Worm (Caenorhabditis elegans) whole organism, L1 larva: ENCODE measurements around the gene rom-2.

ENCODE experiments used
- Y116A8C.19 ChIP-seq: sonication (generic microtip); optimal IDR thresholded peaks from 2 replicates; lab custom pipeline; 2016; ENCODE audit warnings: missing compliant biosample characterization, missing genetic modification characterization, borderline replicate concordance
- aha-1 ChIP-seq: fragments of 150-350 bp; optimal IDR thresholded peaks from 2 replicates; lab custom pipeline; 2014; ENCODE audit warnings: missing biosample characterization, missing genetic modification characterization
- aly-2 ChIP-seq: fragments of 150-350 bp; optimal IDR thresholded peaks from 2 replicates; lab custom pipeline; 2014; ENCODE audit warnings: missing biosample characterization, missing genetic modification characterization
- ama-1 ChIP-seq: fragments of 150-350 bp; optimal IDR thresholded peaks from 2 replicates; lab custom pipeline; 2014
- blmp-1 ChIP-seq: fragments of 150-350 bp; optimal IDR thresholded peaks from 2 replicates; lab custom pipeline; 2014; ENCODE audit warnings: missing biosample characterization, missing genetic modification characterization
- ceh-8 ChIP-seq: fragments of 200-800 bp; sonication (Bioruptor generic); optimal IDR thresholded peaks from 2 replicates; lab custom pipeline; 2018; ENCODE audit warnings: mild to moderate bottlenecking, missing genetic modification characterization, moderate library complexity, missing compliant biosample characterization
- ceh-82 ChIP-seq, 3 experiments: fragments of 150-350 bp in 1 of 3; sonication (generic microtip) in 2 of 3; optimal IDR thresholded peaks; 2 replicates each; lab custom pipeline; 2014 to 2017; ENCODE audit warnings: missing biosample characterization in 3 of 3, missing genetic modification characterization in 3 of 3
- efl-1 ChIP-seq, 4 experiments: fragments of 150-350 bp; optimal IDR thresholded peaks in 3 of 4; peaks in 1 of 4; 1 replicate in 1 of 4; 2 replicates in 3 of 4; lab custom pipeline; 2014; ENCODE audit warnings: missing biosample characterization in 2 of 4, missing genetic modification characterization in 2 of 4, missing genetic modification reagents in 2 of 4
- efl-3 ChIP-seq: fragments of 200-800 bp; sonication (Bioruptor generic); optimal IDR thresholded peaks from 2 replicates; lab custom pipeline; 2018; ENCODE audit warnings: mild to moderate bottlenecking, missing genetic modification characterization, missing compliant biosample characterization
- elt-2 ChIP-seq: sonication (generic microtip); optimal IDR thresholded peaks from 2 replicates; lab custom pipeline; 2016; ENCODE audit warnings: missing genetic modification characterization, mild to moderate bottlenecking, inconsistent platforms, missing compliant biosample characterization, missing genetic modification reagents
- elt-3 ChIP-seq, 6 experiments: fragments of 150-350 bp in 1 of 6; sonication (generic microtip); optimal IDR thresholded peaks; 2 replicates each; lab custom pipeline; 2017 to 2018; ENCODE audit warnings: missing biosample characterization in 6 of 6, missing genetic modification characterization in 6 of 6, inconsistent platforms in 1 of 6
- ets-5 ChIP-seq: fragments of 200-800 bp; sonication (Bioruptor generic); IDR thresholded peaks from 2 replicates; pipeline ENCODE4 v1.3.6; 2022; ENCODE audit warnings: missing genetic modification characterization, missing compliant biosample characterization
- fkh-8 ChIP-seq: sonication (generic microtip); optimal IDR thresholded peaks from 2 replicates; lab custom pipeline; 2016; ENCODE audit warnings: mild to moderate bottlenecking, missing genetic modification characterization, missing compliant biosample characterization
- grh-1 ChIP-seq: fragments of 200-800 bp; sonication (Bioruptor generic); IDR thresholded peaks from 2 replicates; pipeline ENCODE4 v1.3.6; 2022; ENCODE audit warnings: missing genetic modification reagents, missing genetic modification characterization, missing compliant biosample characterization
- hlh-17 ChIP-seq: fragments of 200-800 bp; sonication (Bioruptor generic); optimal IDR thresholded peaks from 2 replicates; lab custom pipeline; 2018; ENCODE audit warnings: missing genetic modification characterization, mild to moderate bottlenecking, missing compliant biosample characterization, moderate library complexity, borderline replicate concordance
- hlh-4 ChIP-seq: sonication (generic microtip); optimal IDR thresholded peaks from 2 replicates; lab custom pipeline; 2016; ENCODE audit warnings: mild to moderate bottlenecking, missing genetic modification characterization, missing compliant biosample characterization
- jun-1 ChIP-seq: fragments of 150-350 bp; optimal IDR thresholded peaks from 2 replicates; lab custom pipeline; 2014; ENCODE audit warnings: missing biosample characterization, missing genetic modification reagents, missing genetic modification characterization
- lin-13 ChIP-seq: fragments of 150-350 bp; optimal IDR thresholded peaks from 2 replicates; lab custom pipeline; 2014; ENCODE audit warnings: missing biosample characterization, missing genetic modification reagents, missing genetic modification characterization
- lin-14 ChIP-seq: fragments of 200-800 bp; sonication (Bioruptor generic); optimal IDR thresholded peaks from 2 replicates; lab custom pipeline; 2018; ENCODE audit warnings: mild to moderate bottlenecking, missing genetic modification characterization, moderate library complexity, missing compliant biosample characterization
- lin-15B ChIP-seq: fragments of 150-350 bp; sonication (generic microtip); optimal IDR thresholded peaks from 3 replicates; lab custom pipeline; 2014; ENCODE audit warnings: missing biosample characterization, missing genetic modification characterization
- lin-35 ChIP-seq, 2 experiments: fragments of 150-350 bp; optimal IDR thresholded peaks; 2 replicates each; lab custom pipeline; 2014; ENCODE audit warnings: missing biosample characterization in 2 of 2, missing genetic modification characterization in 2 of 2, missing genetic modification reagents in 2 of 2
- lin-39 ChIP-seq: fragments of 150-350 bp; optimal IDR thresholded peaks from 2 replicates; lab custom pipeline; 2014; ENCODE audit warnings: missing biosample characterization, missing genetic modification reagents, missing genetic modification characterization
- lsy-2 ChIP-seq, 2 experiments: fragments of 150-350 bp; optimal IDR thresholded peaks; 2 replicates each; lab custom pipeline; 2014; ENCODE audit warnings: missing biosample characterization in 2 of 2, missing genetic modification characterization in 2 of 2
- mab-9 ChIP-seq: fragments of 200-800 bp; sonication (Bioruptor generic); IDR thresholded peaks from 2 replicates; pipeline ENCODE4 v1.3.6; 2022; ENCODE audit warnings: missing genetic modification reagents, missing genetic modification characterization, missing compliant biosample characterization
- mdl-1 ChIP-seq, 2 experiments: fragments of 150-350 bp; optimal IDR thresholded peaks; 2 replicates each; lab custom pipeline; 2014 to 2017; ENCODE audit warnings: missing biosample characterization in 2 of 2, missing genetic modification characterization in 2 of 2, inconsistent platforms in 1 of 2
- mef-2 ChIP-seq: fragments of 150-350 bp; optimal IDR thresholded peaks from 2 replicates; lab custom pipeline; 2014; ENCODE audit warnings: missing biosample characterization, missing genetic modification characterization
- nhr-11 ChIP-seq: fragments of 150-350 bp; optimal IDR thresholded peaks from 2 replicates; lab custom pipeline; 2014; ENCODE audit warnings: missing biosample characterization, missing genetic modification characterization
- nhr-12 ChIP-seq: sonication (generic microtip); optimal IDR thresholded peaks from 2 replicates; lab custom pipeline; 2017; ENCODE audit warnings: missing biosample characterization, missing genetic modification characterization
- nhr-20 ChIP-seq: sonication (generic microtip); optimal IDR thresholded peaks from 2 replicates; lab custom pipeline; 2016; ENCODE audit warnings: mild to moderate bottlenecking, missing genetic modification characterization, missing compliant biosample characterization
- nhr-237 ChIP-seq: fragments of 150-350 bp; optimal IDR thresholded peaks from 2 replicates; lab custom pipeline; 2014; ENCODE audit warnings: missing biosample characterization, missing genetic modification characterization
- nhr-47 ChIP-seq: sonication (generic microtip); optimal IDR thresholded peaks from 2 replicates; lab custom pipeline; 2016; ENCODE audit warnings: mild to moderate bottlenecking, missing genetic modification characterization, moderate library complexity, missing compliant biosample characterization
- nhr-77 ChIP-seq: fragments of 150-350 bp; optimal IDR thresholded peaks from 2 replicates; lab custom pipeline; 2014; ENCODE audit warnings: missing biosample characterization, missing genetic modification characterization
- nhr-90 ChIP-seq: sonication (generic microtip); optimal IDR thresholded peaks from 2 replicates; lab custom pipeline; 2016; ENCODE audit warnings: mild to moderate bottlenecking, missing genetic modification characterization, missing compliant biosample characterization; ENCODE audit not compliant: poor library complexity
- pag-3 ChIP-seq: sonication (generic microtip); optimal IDR thresholded peaks from 2 replicates; lab custom pipeline; 2017; ENCODE audit warnings: missing genetic modification characterization, mild to moderate bottlenecking, missing compliant biosample characterization, antibody characterized with exemption, borderline replicate concordance; ENCODE audit not compliant: insufficient read depth
- pax-3 ChIP-seq: fragments of 200-800 bp; sonication (Bioruptor generic); optimal IDR thresholded peaks from 2 replicates; lab custom pipeline; 2018; ENCODE audit warnings: mild to moderate bottlenecking, missing genetic modification characterization, moderate library complexity, missing compliant biosample characterization
- pqm-1 ChIP-seq: sonication (generic microtip); optimal IDR thresholded peaks from 3 replicates; lab custom pipeline; 2017; ENCODE audit warnings: missing biosample characterization, missing genetic modification characterization
- rnt-1 ChIP-seq: sonication (generic microtip); optimal IDR thresholded peaks from 2 replicates; lab custom pipeline; 2016; ENCODE audit warnings: mild to moderate bottlenecking, missing genetic modification characterization, moderate library complexity, missing compliant biosample characterization
- skn-1 ChIP-seq: fragments of 150-350 bp; optimal IDR thresholded peaks from 2 replicates; lab custom pipeline; 2014; ENCODE audit warnings: missing biosample characterization, missing genetic modification characterization
- snu-23 ChIP-seq: sonication (generic microtip); optimal IDR thresholded peaks from 2 replicates; lab custom pipeline; 2016; ENCODE audit warnings: missing genetic modification characterization, missing compliant biosample characterization
- sox-4 ChIP-seq: sonication (generic microtip); optimal IDR thresholded peaks from 2 replicates; lab custom pipeline; 2016; ENCODE audit warnings: missing genetic modification characterization, missing compliant biosample characterization
- sup-37 ChIP-seq: fragments of 200-800 bp; sonication (Bioruptor generic); optimal IDR thresholded peaks from 2 replicates; lab custom pipeline; 2018; ENCODE audit warnings: mild to moderate bottlenecking, missing genetic modification characterization, missing compliant biosample characterization
- swsn-7 ChIP-seq: sonication (generic microtip); optimal IDR thresholded peaks from 2 replicates; lab custom pipeline; 2016; ENCODE audit warnings: missing genetic modification characterization, missing compliant biosample characterization
- tbx-2 ChIP-seq: sonication (generic microtip); optimal IDR thresholded peaks from 2 replicates; lab custom pipeline; 2016; ENCODE audit warnings: missing genetic modification characterization, missing compliant biosample characterization
- xbp-1 ChIP-seq: sonication (generic microtip); optimal IDR thresholded peaks from 2 replicates; lab custom pipeline; 2016; ENCODE audit warnings: missing genetic modification characterization, missing compliant biosample characterization
- ztf-4 ChIP-seq: fragments of 150-350 bp; optimal IDR thresholded peaks from 2 replicates; lab custom pipeline; 2014; ENCODE audit warnings: missing biosample characterization, missing genetic modification characterization

rom-2 gene

DNA sequence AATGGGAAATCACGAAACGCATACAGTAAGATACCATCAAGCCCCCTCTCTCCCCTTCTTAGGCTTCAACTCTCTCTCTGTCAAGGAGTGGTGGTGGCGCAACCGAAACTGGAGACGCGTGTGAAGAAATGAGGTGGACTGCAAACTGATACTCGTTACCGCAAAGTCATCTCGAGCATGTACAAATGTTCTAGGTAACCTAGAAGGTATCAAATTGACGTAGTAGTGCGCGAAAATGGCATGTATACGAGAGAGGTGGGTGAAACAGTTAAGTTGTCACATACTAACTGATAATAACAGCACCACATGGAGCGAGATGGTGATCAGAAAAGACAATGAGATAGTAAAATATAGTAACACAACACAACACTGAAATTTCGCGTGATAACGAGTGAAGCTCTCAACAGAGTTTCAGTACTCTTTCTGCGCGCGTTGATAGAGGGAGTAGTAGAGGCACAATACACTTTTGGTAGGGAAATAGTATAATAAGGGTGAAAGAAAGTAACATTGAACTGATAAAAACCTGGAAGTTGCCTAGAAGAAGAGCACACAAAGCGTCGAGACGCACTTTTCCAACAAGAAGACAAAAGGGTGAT, 42.8 kb upstream of the rom-2 start:
- TF ChIP-seq pax-3 (tag; lab: Kevin White, UChicago): no peak
- peak in 1 of 2 experiments; percentile 43 for TF ChIP-seq lin-35 (GFP tag; optimal IDR thresholded peaks at IDR 0.05; lab: Kevin White, UChicago)
- peak; percentile 82 for TF ChIP-seq elt-2 (tag; lab: Kevin White, UChicago)
- TF ChIP-seq efl-1 (optimal IDR thresholded peaks at IDR 0.05; lab: Kevin White, UChicago): no peak
- TF ChIP-seq efl-1 (GFP tag; optimal IDR thresholded peaks at IDR 0.05 in 1 of 2; lab: Kevin White, UChicago): peak in 1 of 2 experiments; percentile 80
- TF ChIP-seq lin-14: peak; percentile 20
- peak; percentile 2 for TF ChIP-seq blmp-1 (tag; lab: Kevin White, UChicago)
- TF ChIP-seq Y116A8C.19 (tag; lab: Kevin White, UChicago): no peak
- peak; percentile 10 for TF ChIP-seq nhr-20 (tag; lab: Kevin White, UChicago)

- TF ChIP-seq ama-1 (lab: Kevin White, UChicago) (no peak), efl-1 (optimal IDR thresholded peaks at IDR 0.05; lab: Kevin White, UChicago) (no peak), efl-1 (GFP tag; optimal IDR thresholded peaks at IDR 0.05 in 1 of 2; lab: Kevin White, UChicago) (peak in 1 of 2 experiments; percentile 78)
Observed at ce11 chrIII:9637016-9637415, 41.6 kb upstream of the rom-2 start, which contains the start of gene gei-13. TSS of gene gei-13 (minus strand) at chrIII:9637116.

DNA sequence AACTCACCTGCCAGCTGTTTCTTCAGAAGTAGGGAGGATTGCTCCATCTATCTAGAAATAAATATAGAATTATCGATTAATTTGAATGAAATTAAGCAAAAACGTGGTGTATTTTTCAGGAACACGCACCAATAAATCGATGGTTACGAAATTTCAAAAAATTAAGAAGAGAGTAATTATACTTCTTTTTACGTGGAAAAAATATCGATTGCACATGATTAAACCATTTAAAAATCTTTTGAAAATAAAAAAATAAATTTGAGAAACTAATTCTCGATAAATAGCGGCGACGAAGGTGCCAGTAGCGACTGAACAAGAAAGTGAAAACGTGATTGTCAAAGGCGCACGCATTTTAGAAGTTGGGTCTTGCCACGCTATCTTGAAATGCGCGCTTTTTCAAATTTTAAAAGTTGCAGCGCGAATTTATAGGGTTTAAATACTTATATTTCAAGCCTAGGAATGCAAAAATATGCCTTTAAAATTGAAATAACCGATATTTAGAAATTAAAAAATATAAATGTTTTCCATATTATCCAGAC, 35.7 kb upstream of the rom-2 start, which contains the start of gene ubc-7:
Gene ubc-7, minus strand, starts transcription at position 51 of the 539 bp plus-strand sequence.
- TF ChIP-seq lin-15B (tag; lab: Kevin White, UChicago) (peak; percentile 74), efl-3 (GFP tag; lab: Kevin White, UChicago) (no peak), ztf-4 (tag; lab: Kevin White, UChicago) (peak; percentile 56), nhr-11 (tag; lab: Kevin White, UChicago) (peak; percentile 38), aha-1 (tag; lab: Kevin White, UChicago) (peak; percentile 28), ama-1 (lab: Kevin White, UChicago) (peak; percentile 38), skn-1 (tag; lab: Kevin White, UChicago) (peak; percentile 93), nhr-237 (peak; percentile 55), lin-13 (GFP tag; lab: Kevin White, UChicago) (peak; percentile 73), aly-2 (tag; lab: Kevin White, UChicago) (peak; percentile 15), fkh-8 (tag; lab: Kevin White, UChicago) (peak; percentile 78), nhr-20 (tag; lab: Kevin White, UChicago) (peak; percentile 87), nhr-77 (peak; percentile 79), ets-5 (no peak), nhr-12 (peak; percentile 2), mab-9 (GFP tag; lab: Robert Waterston, UW) (no peak), nhr-90 (tag; lab: Kevin White, UChicago) (peak; percentile 81), hlh-4 (no peak), swsn-7 (tag; lab: Kevin White, UChicago) (peak; percentile 75), ceh-82 (tag; optimal IDR thresholded peaks at IDR 0.05; lab: Kevin White, UChicago) (peak; percentile 53 to 89 (median 79)), lsy-2 (tag; optimal IDR thresholded peaks at IDR 0.05; lab: Kevin White, UChicago) (peak; percentile 91 to 94), elt-3 (tag; optimal IDR thresholded peaks at IDR 0.05; lab: Kevin White, UChicago) (peak in 3 of 6 experiments; percentile 20 to 92 (median 74)), lin-14 (peak; percentile 76), lin-39 (tag; lab: Kevin White, UChicago) (peak; percentile 76), hlh-17 (GFP tag; lab: Kevin White, UChicago) (no peak), elt-2 (tag; lab: Kevin White, UChicago) (peak; percentile 38), sox-4 (tag; lab: Kevin White, UChicago) (peak; percentile 51), ceh-8 (GFP tag; lab: Kevin White, UChicago) (no peak), sup-37 (GFP tag; lab: Kevin White, UChicago) (no peak), grh-1 (GFP tag; lab: Robert Waterston, UW) (peak; percentile 76), pqm-1 (no peak), mdl-1 (tag; optimal IDR thresholded peaks at IDR 0.05; lab: Kevin White, UChicago) (peak in 1 of 2 experiments; percentile 93), jun-1 (tag; lab: Kevin White, UChicago) (peak; percentile 72), pag-3 (tag; lab: Kevin White, UChicago) (no peak), xbp-1 (peak; percentile 79), mef-2 (tag; lab: Kevin White, UChicago) (no peak), tbx-2 (tag; lab: Kevin White, UChicago) (peak; percentile 85), nhr-47 (tag; lab: Kevin White, UChicago) (peak; percentile 89), snu-23 (GFP tag; lab: Kevin White, UChicago) (peak; percentile 89), rnt-1 (peak; percentile 81)
